Worm (Caenorhabditis elegans) whole organism, L4/young adult: Measurements from ENCODE around the gene C25H3.7.

Experiments used
- W03F9.2 ChIP-seq: fragments of 150-350 bp; optimal IDR thresholded peaks from 2 replicates; lab custom pipeline; 2014; ENCODE audit warnings: missing biosample characterization, missing genetic modification characterization
- dao-5 ChIP-seq: sonication (generic microtip); optimal IDR thresholded peaks from 2 replicates; lab custom pipeline; 2016; ENCODE audit warnings: missing genotype, missing genetic modification characterization, moderate library complexity, missing compliant biosample characterization
- him-1 ChIP-seq: sonication (generic microtip); optimal IDR thresholded peaks from 2 replicates; lab custom pipeline; 2016; ENCODE audit warnings: missing genotype, missing genetic modification reagents, missing genetic modification characterization, missing compliant biosample characterization

- TF ChIP-seq him-1 (tag; lab: Kevin White, UChicago) (no peak), W03F9.2 (tag; lab: Kevin White, UChicago) (no peak), dao-5 (tag; lab: Kevin White, UChicago) (no peak)
Observed at ce11 chrII:5636826-5637225, 31.9 kb downstream of the C25H3.7 start, which contains the start of gene F59E12.8.
